Fruit fly (Drosophila melanogaster) whole organism: ENCODE results near the gene sff.

ENCODE experiments used
- CG8478 ChIP-seq: fragments of >200 bp; optimal IDR thresholded peaks from 2 replicates; lab custom pipeline; 2018; ENCODE audit warnings: inconsistent platforms
- EcR ChIP-seq, 2 experiments: fragments of >200 bp; optimal IDR thresholded peaks; 2 replicates each; lab custom pipeline; 2017; ENCODE audit warnings: missing biosample characterization in 2 of 2, missing genetic modification characterization in 2 of 2, missing genetic modification reagents in 2 of 2
- pan ChIP-seq: fragments of >200 bp; optimal IDR thresholded peaks from 2 replicates; lab custom pipeline; 2017
- psq ChIP-seq: fragments of >200 bp; optimal IDR thresholded peaks from 2 replicates; lab custom pipeline; 2017
- usp ChIP-seq: fragments of >200 bp; optimal IDR thresholded peaks from 2 replicates; lab custom pipeline; 2017; ENCODE audit warnings: missing biosample characterization, missing genetic modification characterization, mixed read lengths

DNA sequence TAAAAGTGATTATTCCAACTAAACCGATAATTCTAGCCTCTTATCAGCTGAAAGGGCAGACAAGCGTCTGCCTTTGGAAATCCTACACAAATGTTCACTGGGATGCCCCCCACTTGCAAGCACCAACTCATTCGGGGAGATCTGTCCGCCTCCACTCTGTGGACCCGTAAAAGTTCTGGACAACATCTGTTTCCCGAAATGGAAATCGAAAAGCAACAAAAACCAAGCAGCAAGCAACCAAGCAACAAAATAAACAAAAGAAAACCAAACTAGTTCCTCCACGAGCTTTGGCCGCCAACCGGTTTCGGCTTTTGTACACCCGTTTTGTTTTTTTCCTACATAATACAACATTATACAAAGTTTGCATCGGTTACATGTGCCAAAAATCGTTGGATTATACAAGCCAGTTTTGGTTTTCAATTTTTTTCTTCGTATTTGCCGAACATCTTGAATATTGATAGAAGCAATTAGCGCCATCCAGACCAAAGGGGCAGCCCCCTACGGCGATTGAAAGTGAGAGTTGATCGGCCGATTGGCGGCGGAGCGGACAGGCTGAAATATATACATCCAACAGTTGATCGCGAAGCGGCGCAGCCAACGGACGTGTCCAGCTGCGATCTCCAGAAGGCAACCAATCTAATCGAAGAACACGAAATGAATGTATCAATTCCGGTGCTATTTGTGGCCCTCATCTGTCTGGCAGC, 34.1 kb upstream of the sff start, which contains the start of gene CG17032:
- no peak for TF ChIP-seq CG8478 (lab: Kevin White, UChicago)
- no peak for TF ChIP-seq pan (lab: Kevin White, UChicago)
- no peak for TF ChIP-seq psq
- TF ChIP-seq usp, result no peak
- TF ChIP-seq EcR (GFP tag; optimal IDR thresholded peaks at IDR 0.05; lab: Kevin White, UChicago), result no peak
